Worm (Caenorhabditis elegans) whole organism, L3 larva: ENCODE results near the gene ZK470.4.
A peak's percentile ranks its signal among the peaks of the same experiment; 100 is the strongest.

ENCODE experiments used
- R02D3.7 ChIP-seq: fragments of 150-350 bp; optimal IDR thresholded peaks from 2 replicates; lab custom pipeline; 2014; ENCODE audit warnings: missing biosample characterization, missing genetic modification characterization
- ama-1 ChIP-seq: fragments of 150-350 bp; optimal IDR thresholded peaks from 2 replicates; lab custom pipeline; 2018
- ceh-28 ChIP-seq: fragments of 150-350 bp; optimal IDR thresholded peaks from 2 replicates; lab custom pipeline; 2014; ENCODE audit warnings: missing biosample characterization, missing genetic modification reagents, missing genetic modification characterization
- daf-12 ChIP-seq: fragments of 150-350 bp; optimal IDR thresholded peaks from 2 replicates; lab custom pipeline; 2014; ENCODE audit warnings: missing biosample characterization, missing genetic modification reagents, missing genetic modification characterization
- egl-27 ChIP-seq: sonication (generic microtip); optimal IDR thresholded peaks from 4 replicates; lab custom pipeline; 2017; ENCODE audit warnings: missing biosample characterization, missing genetic modification reagents, missing genetic modification characterization
- egl-5 ChIP-seq: fragments of 150-350 bp; optimal IDR thresholded peaks from 2 replicates; lab custom pipeline; 2017; ENCODE audit warnings: missing biosample characterization, missing genetic modification reagents, missing genetic modification characterization, inconsistent platforms
- elt-1 ChIP-seq: fragments of 150-350 bp; optimal IDR thresholded peaks from 2 replicates; lab custom pipeline; 2014; ENCODE audit warnings: missing biosample characterization, missing genetic modification characterization
- elt-2 ChIP-seq: sonication (generic microtip); optimal IDR thresholded peaks from 2 replicates; lab custom pipeline; 2016; ENCODE audit warnings: missing genetic modification reagents, mild to moderate bottlenecking, missing genetic modification characterization, missing compliant biosample characterization
- elt-3 ChIP-seq, 3 experiments: fragments of 150-350 bp in 1 of 3; sonication (generic microtip) in 2 of 3; optimal IDR thresholded peaks; 2 replicates in 2 of 3; 4 replicates in 1 of 3; lab custom pipeline; 2014 to 2017; ENCODE audit warnings: missing biosample characterization in 3 of 3, missing genetic modification characterization in 3 of 3
- eor-1 ChIP-seq, 2 experiments: fragments of 150-350 bp; optimal IDR thresholded peaks; 2 replicates each; lab custom pipeline; 2014 to 2018; ENCODE audit warnings: missing biosample characterization in 2 of 2, missing genetic modification characterization in 2 of 2
- fkh-2 ChIP-seq: fragments of 150-350 bp; optimal IDR thresholded peaks from 2 replicates; lab custom pipeline; 2014; ENCODE audit warnings: missing biosample characterization, missing genetic modification reagents, missing genetic modification characterization
- hmg-11 ChIP-seq: sonication (generic microtip); optimal IDR thresholded peaks from 2 replicates; lab custom pipeline; 2016; ENCODE audit warnings: missing genetic modification characterization, missing compliant biosample characterization
- jun-1 ChIP-seq: fragments of 150-350 bp; optimal IDR thresholded peaks from 2 replicates; lab custom pipeline; 2014; ENCODE audit warnings: missing biosample characterization, missing genetic modification reagents, missing genetic modification characterization
- lin-39 ChIP-seq: fragments of 150-350 bp; optimal IDR thresholded peaks from 2 replicates; lab custom pipeline; 2018; ENCODE audit warnings: missing biosample characterization, missing genetic modification reagents, missing genetic modification characterization
- mdl-1 ChIP-seq: fragments of 150-350 bp; optimal IDR thresholded peaks from 2 replicates; lab custom pipeline; 2014; ENCODE audit warnings: missing biosample characterization, missing genetic modification characterization
- mml-1 ChIP-seq: fragments of 150-350 bp; sonication (generic microtip); optimal IDR thresholded peaks from 3 replicates; lab custom pipeline; 2014; ENCODE audit warnings: missing biosample characterization, missing genetic modification characterization
- nfya-1 ChIP-seq: sonication (generic microtip); optimal IDR thresholded peaks from 2 replicates; lab custom pipeline; 2017; ENCODE audit warnings: missing genetic modification characterization, mild to moderate bottlenecking, missing compliant biosample characterization, antibody characterized with exemption, moderate library complexity; ENCODE audit not compliant: insufficient read depth
- nhr-12 ChIP-seq: fragments of 150-350 bp; optimal IDR thresholded peaks from 2 replicates; lab custom pipeline; 2014; ENCODE audit warnings: missing biosample characterization, missing genetic modification characterization
- nhr-23 ChIP-seq: fragments of 150-350 bp; optimal IDR thresholded peaks from 2 replicates; lab custom pipeline; 2014; ENCODE audit warnings: missing biosample characterization, missing genetic modification reagents, missing genetic modification characterization
- nhr-237 ChIP-seq: fragments of 150-350 bp; optimal IDR thresholded peaks from 2 replicates; lab custom pipeline; 2014; ENCODE audit warnings: missing biosample characterization, missing genetic modification characterization
- nhr-25 ChIP-seq: sonication (generic microtip); optimal IDR thresholded peaks from 2 replicates; lab custom pipeline; 2017; ENCODE audit warnings: missing biosample characterization, missing genetic modification characterization
- nhr-28 ChIP-seq: fragments of 150-350 bp; optimal IDR thresholded peaks from 2 replicates; lab custom pipeline; 2014; ENCODE audit warnings: missing biosample characterization, missing genetic modification characterization
- nhr-43 ChIP-seq: sonication (generic microtip); optimal IDR thresholded peaks from 2 replicates; lab custom pipeline; 2016; ENCODE audit warnings: mild to moderate bottlenecking, missing genetic modification characterization, missing compliant biosample characterization; ENCODE audit not compliant: poor library complexity, severe bottlenecking
- nhr-76 ChIP-seq: fragments of 150-350 bp; sonication (generic microtip); optimal IDR thresholded peaks from 5 replicates; lab custom pipeline; 2014; ENCODE audit warnings: missing biosample characterization, missing genetic modification characterization
- nhr-77 ChIP-seq: fragments of 150-350 bp; optimal IDR thresholded peaks from 2 replicates; lab custom pipeline; 2014; ENCODE audit warnings: missing biosample characterization, missing genetic modification characterization
- pha-4 ChIP-seq: fragments of 150-350 bp; optimal IDR thresholded peaks from 2 replicates; lab custom pipeline; 2014; ENCODE audit warnings: missing biosample characterization, missing genetic modification reagents, missing genetic modification characterization
- pqm-1 ChIP-seq: fragments of 150-350 bp; optimal IDR thresholded peaks from 2 replicates; lab custom pipeline; 2017; ENCODE audit warnings: missing biosample characterization, missing genetic modification characterization, inconsistent platforms
- sea-2 ChIP-seq: fragments of 150-350 bp; sonication (generic microtip); optimal IDR thresholded peaks from 4 replicates; lab custom pipeline; 2014; ENCODE audit warnings: missing biosample characterization, missing genetic modification reagents, missing genetic modification characterization
- snpc-4 ChIP-seq: fragments of 150-350 bp; optimal IDR thresholded peaks from 2 replicates; lab custom pipeline; 2014; ENCODE audit warnings: missing biosample characterization, missing genetic modification characterization
- unc-62 ChIP-seq: fragments of 150-350 bp; sonication (generic microtip); optimal IDR thresholded peaks from 4 replicates; lab custom pipeline; 2014; ENCODE audit warnings: missing biosample characterization, missing genetic modification reagents, missing genetic modification characterization
- ztf-4 ChIP-seq: fragments of 150-350 bp; optimal IDR thresholded peaks from 2 replicates; lab custom pipeline; 2014; ENCODE audit warnings: missing biosample characterization, missing genetic modification characterization

The ZK470.4 gene

DNA sequence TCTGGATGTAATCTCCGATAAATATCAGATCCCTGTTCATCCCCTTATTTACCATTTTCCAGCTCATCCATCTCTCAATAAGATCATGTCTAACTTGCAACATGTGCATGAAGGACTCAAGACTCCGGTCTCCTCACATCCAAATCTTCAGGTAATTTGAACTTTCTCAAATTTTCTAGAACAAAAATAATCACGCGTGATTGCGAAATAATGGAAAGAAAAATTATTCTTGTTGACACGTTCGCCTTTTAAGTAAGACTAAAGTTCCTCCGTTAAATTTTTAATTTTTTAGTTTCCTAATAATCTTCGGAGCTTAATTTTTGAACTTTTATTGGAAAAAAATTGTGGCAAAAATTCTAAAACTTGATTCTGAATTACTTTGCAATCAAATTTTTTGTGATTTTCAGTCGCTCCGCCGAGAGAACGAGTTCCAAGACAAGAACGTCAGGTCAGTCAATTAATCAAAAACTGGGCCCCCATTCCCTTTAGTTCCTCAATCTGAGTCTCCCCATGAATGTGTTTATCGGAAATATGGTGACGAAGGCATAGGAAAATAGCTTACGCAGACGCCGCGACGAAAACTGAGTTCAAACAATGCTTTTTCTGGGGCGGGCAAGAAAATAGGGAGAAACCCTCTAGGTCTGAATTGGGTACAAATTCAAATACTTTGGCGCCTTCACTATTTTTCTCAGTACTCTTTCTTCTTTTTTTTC lies 2.0 kb downstream of the ZK470.4 start:
- TF ChIP-seq hmg-11 (tag; lab: Kevin White, UChicago) (peak; percentile 19), elt-1 (tag; lab: Kevin White, UChicago) (no peak), nhr-23 (peak; percentile 41), nhr-77 (no peak), eor-1 (tag; optimal IDR thresholded peaks at IDR 0.05; lab: Kevin White, UChicago) (no peak), R02D3.7 (tag; lab: Kevin White, UChicago) (peak; percentile 9), nhr-12 (tag; lab: Kevin White, UChicago) (no peak), ceh-28 (tag; lab: Kevin White, UChicago) (peak; percentile 57), ama-1 (lab: Kevin White, UChicago) (peak; percentile 30), elt-3 (tag; optimal IDR thresholded peaks at IDR 0.05; lab: Kevin White, UChicago) (peak in 2 of 3 experiments; percentile 32 to 68), egl-5 (peak; percentile 4), nfya-1 (tag; lab: Kevin White, UChicago) (peak; percentile 51), nhr-237 (tag; lab: Kevin White, UChicago) (no peak), pha-4 (tag; lab: Kevin White, UChicago) (no peak), lin-39 (tag; lab: Kevin White, UChicago) (peak; percentile 66), fkh-2 (tag; lab: Kevin White, UChicago) (no peak), elt-2 (tag; lab: Kevin White, UChicago) (peak; percentile 23), nhr-43 (tag; lab: Kevin White, UChicago) (peak; percentile 65), jun-1 (peak; percentile 30), unc-62 (GFP tag; lab: Kevin White, UChicago) (peak; percentile 33), mdl-1 (tag; lab: Kevin White, UChicago) (peak; percentile 29)

DNA sequence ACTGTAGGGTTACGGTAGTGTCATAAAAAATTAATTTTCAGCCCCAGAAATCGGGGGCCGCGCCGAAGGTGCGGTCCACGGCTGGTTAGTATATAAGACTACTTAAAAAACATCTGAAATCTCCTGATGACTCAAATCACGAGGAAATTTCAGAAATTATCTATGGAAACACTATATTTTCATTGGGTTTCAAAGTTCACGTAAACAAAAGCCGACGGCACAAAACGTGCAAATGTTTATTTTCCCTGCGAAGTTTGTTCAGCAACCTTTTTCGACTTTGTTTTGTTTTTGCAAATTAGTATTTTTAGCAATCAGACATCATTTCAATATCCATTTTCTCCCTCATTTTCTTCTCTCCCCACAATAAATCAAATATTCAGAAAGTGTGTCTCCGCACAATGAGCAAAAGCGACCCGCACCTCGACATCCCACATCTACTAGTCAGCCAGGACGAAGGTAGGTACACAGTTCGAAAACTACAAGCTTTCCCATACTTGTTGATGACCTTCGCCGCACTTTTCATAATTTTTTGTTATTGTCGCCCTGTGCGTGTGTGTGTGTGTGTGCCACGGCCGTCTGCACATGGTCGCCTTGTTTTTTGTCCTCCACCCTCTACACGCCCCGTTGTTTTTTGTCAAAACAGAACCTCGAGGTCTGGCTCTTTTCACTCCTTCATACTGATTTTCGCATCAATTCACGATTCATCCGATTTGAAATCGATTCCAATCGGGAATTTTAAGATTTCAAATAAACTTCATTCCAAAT lies 2.8 kb downstream of the ZK470.4 start:
- TF ChIP-seq nhr-23, result no peak
- no peak for TF ChIP-seq mml-1 (tag; lab: Kevin White, UChicago)
- TF ChIP-seq sea-2, result no peak
- no peak for TF ChIP-seq snpc-4 (tag; lab: Kevin White, UChicago)
- no peak for TF ChIP-seq lin-39 (tag; lab: Kevin White, UChicago)
- no peak for TF ChIP-seq daf-12 (tag; lab: Kevin White, UChicago)
- TF ChIP-seq pha-4 (tag; lab: Kevin White, UChicago), result no peak
- TF ChIP-seq nhr-28 (tag; lab: Kevin White, UChicago), result no peak
- TF ChIP-seq ztf-4 (tag; lab: Kevin White, UChicago), result no peak

DNA sequence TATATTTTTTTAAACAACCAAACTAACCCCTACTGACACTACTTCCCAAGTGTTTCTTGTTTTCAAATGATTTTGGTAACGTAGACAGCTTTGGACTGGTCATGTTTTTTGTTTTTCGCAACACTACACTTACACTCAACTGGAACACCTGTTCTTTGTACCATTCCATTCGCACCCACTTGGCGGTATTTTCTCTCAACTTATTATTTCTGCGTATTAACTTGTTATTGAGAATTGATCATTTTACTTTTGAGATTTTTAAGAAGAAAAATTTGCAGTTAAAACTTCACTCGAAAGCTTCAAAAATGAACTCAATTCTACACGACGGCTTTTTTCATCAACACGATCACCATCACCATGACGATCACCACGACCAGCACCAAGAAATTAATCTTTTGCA lies 4.7 kb downstream of the ZK470.4 start, which contains the start of gene ZK470.2:
ZK470.2 (plus strand) TSS at position 301 of the 400 bp plus-strand sequence.
- TF ChIP-seq lin-39 (tag; lab: Kevin White, UChicago) (no peak), nhr-76 (tag; lab: Kevin White, UChicago) (no peak), hmg-11 (tag; lab: Kevin White, UChicago) (no peak), nhr-25 (no peak), unc-62 (GFP tag; lab: Kevin White, UChicago) (no peak), egl-27 (tag; lab: Kevin White, UChicago) (no peak), nfya-1 (tag; lab: Kevin White, UChicago) (no peak)

DNA sequence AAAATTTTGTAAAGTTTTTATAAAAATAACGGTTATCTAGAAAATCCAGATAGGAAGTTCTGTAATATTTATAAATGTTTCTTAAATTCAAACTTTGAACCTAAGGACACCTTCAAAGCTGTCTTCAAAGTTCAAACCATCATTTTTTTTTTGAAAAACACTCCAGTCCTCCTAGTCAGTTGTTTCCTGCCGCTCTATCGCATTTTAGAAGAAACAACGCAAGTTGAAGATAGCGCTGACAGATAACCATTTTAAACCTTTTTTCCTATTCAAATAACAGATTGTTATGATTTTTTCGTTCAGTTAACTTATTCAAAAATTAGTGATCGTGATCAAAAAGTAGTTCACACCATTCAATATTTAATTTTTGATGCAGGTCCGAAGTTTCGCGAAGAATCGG lies 6.2 kb downstream of the ZK470.4 start:
- TF ChIP-seq ama-1 (lab: Kevin White, UChicago), result peak; percentile 58
- no peak for TF ChIP-seq mdl-1 (tag; lab: Kevin White, UChicago)
- peak; percentile 18 for TF ChIP-seq elt-2 (tag; lab: Kevin White, UChicago)
- peak; percentile 15 for TF ChIP-seq pqm-1
- peak; percentile 9 for TF ChIP-seq nfya-1 (tag; lab: Kevin White, UChicago)
- no peak for TF ChIP-seq daf-12 (tag; lab: Kevin White, UChicago)
- TF ChIP-seq, all 47 proteins: peak for 4
